Worm (Caenorhabditis elegans): ENCODE measurements around the gene mma-1.

mma-1 gene

ce11 chrV:12596795-12597194 is 699 bp upstream of the mma-1 start:
- no peak for TF ChIP-seq nhr-10 (tag; optimal IDR thresholded peaks at IDR 0.05)
- TF ChIP-seq nhr-129 (tag; optimal IDR thresholded peaks at IDR 0.05), result peak; percentile 70
- no peak for TF ChIP-seq ceh-82 (tag; optimal IDR thresholded peaks at IDR 0.05)
- peak; percentile 44 for TF ChIP-seq F13H6.1 (tag; optimal IDR thresholded peaks at IDR 0.05)
- peak; percentile 18 for TF ChIP-seq lin-11 (tag; optimal IDR thresholded peaks at IDR 0.05)
- no peak for TF ChIP-seq elt-3 (tag; optimal IDR thresholded peaks at IDR 0.05)
- TF ChIP-seq snpc-4 (tag; optimal IDR thresholded peaks at IDR 0.05), result no peak
- peak; percentile 58 for TF ChIP-seq sma-9 (GFP tag; optimal IDR thresholded peaks at IDR 0.05)
- no peak for TF ChIP-seq sma-9 (tag; optimal IDR thresholded peaks at IDR 0.05)
- peak; percentile 55 for TF ChIP-seq sma-3 (GFP tag; optimal IDR thresholded peaks at IDR 0.05)
- TF ChIP-seq C34F6.9 (tag; optimal IDR thresholded peaks at IDR 0.05), result peak; percentile 37
- TF ChIP-seq mbf-1 (tag; optimal IDR thresholded peaks at IDR 0.05), result no peak
- TF ChIP-seq fos-1 (tag; optimal IDR thresholded peaks at IDR 0.05), result peak; percentile 16
- TF ChIP-seq nhr-11 (tag; optimal IDR thresholded peaks at IDR 0.05), result no peak
- TF ChIP-seq crh-2 (tag; optimal IDR thresholded peaks at IDR 0.05), result peak; percentile 26
- TF ChIP-seq lsy-2 (tag; optimal IDR thresholded peaks at IDR 0.05), result peak in 1 of 2 experiments; percentile 41
- TF ChIP-seq lin-13 (GFP tag; optimal IDR thresholded peaks at IDR 0.05), result peak; percentile 55
- TF ChIP-seq elt-1 (tag; optimal IDR thresholded peaks at IDR 0.05), result no peak
- peak; percentile 29 for TF ChIP-seq egl-27 (tag; optimal IDR thresholded peaks at IDR 0.05)
- no peak for TF ChIP-seq mab-5 (tag; optimal IDR thresholded peaks at IDR 0.05)
- TF ChIP-seq nhr-25 (tag; optimal IDR thresholded peaks at IDR 0.05), result no peak
- TF ChIP-seq blmp-1 (tag; optimal IDR thresholded peaks at IDR 0.05; ENCODE audit: insufficient read depth), result no peak
- TF ChIP-seq gmeb-1 (tag; optimal IDR thresholded peaks at IDR 0.05), result peak; percentile 51
- TF ChIP-seq alr-1 (tag; optimal IDR thresholded peaks at IDR 0.05), result no peak
- TF ChIP-seq skn-1 (tag; optimal IDR thresholded peaks at IDR 0.05), result no peak
- peak; percentile 48 for TF ChIP-seq nhr-21 (tag; optimal IDR thresholded peaks at IDR 0.05)

- TF ChIP-seq elt-1 (tag; optimal IDR thresholded peaks at IDR 0.05), result no peak
- TF ChIP-seq nhr-129 (tag; optimal IDR thresholded peaks at IDR 0.05), result no peak
- TF ChIP-seq gmeb-1 (tag; optimal IDR thresholded peaks at IDR 0.05), result no peak
- TF ChIP-seq blmp-1 (tag; optimal IDR thresholded peaks at IDR 0.05; ENCODE audit: insufficient read depth), result no peak
- no peak for TF ChIP-seq unc-39 (tag; optimal IDR thresholded peaks at IDR 0.05)
- no peak for TF ChIP-seq ztf-4 (tag; optimal IDR thresholded peaks at IDR 0.05)
- TF ChIP-seq unc-62 (GFP tag; optimal IDR thresholded peaks at IDR 0.05), result no peak
- TF ChIP-seq mbf-1 (tag; optimal IDR thresholded peaks at IDR 0.05), result no peak
- no peak for TF ChIP-seq ztf-1 (GFP tag; conservative IDR thresholded peaks at IDR 0.05)
- TF ChIP-seq peb-1 (tag; optimal IDR thresholded peaks at IDR 0.05), result no peak
- TF ChIP-seq ceh-82 (tag; optimal IDR thresholded peaks at IDR 0.05), result no peak
- TF ChIP-seq snpc-4 (tag; optimal IDR thresholded peaks at IDR 0.05), result no peak
Observed at ce11 chrV:12592379-12592778, 3.7 kb downstream of the mma-1 start, which contains the start of gene C14C10.2. Gene C14C10.2, minus strand, starts transcription at chrV:12592479.

- no peak for TF ChIP-seq mab-5 (tag; optimal IDR thresholded peaks at IDR 0.05)
- TF ChIP-seq nhr-77 (tag; optimal IDR thresholded peaks at IDR 0.05), result no peak
Observed at ce11 chrV:12590601-12591000, 5.5 kb downstream of the mma-1 start, which contains the start of gene ttr-43. Gene ttr-43, minus strand, starts transcription at chrV:12590701.

- TF ChIP-seq sma-9 (GFP tag; optimal IDR thresholded peaks at IDR 0.05) (no peak), sma-9 (tag; optimal IDR thresholded peaks at IDR 0.05) (no peak), peb-1 (tag; optimal IDR thresholded peaks at IDR 0.05) (no peak), nhr-23 (tag; optimal IDR thresholded peaks at IDR 0.05) (no peak), ztf-4 (tag; optimal IDR thresholded peaks at IDR 0.05) (no peak), alr-1 (tag; optimal IDR thresholded peaks at IDR 0.05) (no peak), mab-5 (tag; optimal IDR thresholded peaks at IDR 0.05) (no peak), F13H6.1 (tag; optimal IDR thresholded peaks at IDR 0.05) (no peak), ceh-16 (tag; optimal IDR thresholded peaks at IDR 0.05) (no peak)
Observed at ce11 chrV:12588030-12588429, 8.1 kb downstream of the mma-1 start, which contains the start of gene C14C10.1. Gene C14C10.1, plus strand, starts transcription at chrV:12588330.

- TF ChIP-seq alr-1 (tag; optimal IDR thresholded peaks at IDR 0.05) (no peak), F13H6.1 (tag; optimal IDR thresholded peaks at IDR 0.05) (no peak)
Observed at ce11 chrV:12586793-12587192, 9.3 kb downstream of the mma-1 start.
